Fruit fly (Drosophila melanogaster) whole organism, embryonic: ENCODE results near the gene CG13309.

Source experiments
- B-H1 ChIP-seq: fragments of 200-800 bp; sonication (Bioruptor generic); IDR thresholded peaks from 3 replicates; pipeline ENCODE4 v1.3.6; 2022; ENCODE audit warnings: missing biosample characterization, missing genetic modification characterization
- BEAF-32 ChIP-seq: fragments of 200-800 bp; sonication (Bioruptor generic); optimal IDR thresholded peaks from 3 replicates; lab custom pipeline; 2017; ENCODE audit warnings: missing biosample characterization, missing genetic modification characterization, mild to moderate bottlenecking, moderate library complexity, missing genetic modification reagents
- CG10431 ChIP-seq: fragments of 200-800 bp; sonication (Bioruptor generic); optimal IDR thresholded peaks from 3 replicates; lab custom pipeline; 2018; ENCODE audit warnings: missing biosample characterization, mild to moderate bottlenecking, missing genetic modification characterization
- CG12391 ChIP-seq: fragments of 200-800 bp; sonication (Bioruptor generic); optimal IDR thresholded peaks from 3 replicates; lab custom pipeline; 2018; ENCODE audit warnings: missing biosample characterization, mild to moderate bottlenecking, missing genetic modification characterization, moderate library complexity
- CG12744 ChIP-seq: fragments of 200-800 bp; sonication (Bioruptor generic); optimal IDR thresholded peaks from 2 replicates; lab custom pipeline; 2016; ENCODE audit warnings: missing biosample characterization, missing genetic modification characterization
- CG13296 ChIP-seq: fragments of 200-800 bp; sonication (Bioruptor generic); optimal IDR thresholded peaks from 3 replicates; lab custom pipeline; 2018; ENCODE audit warnings: missing biosample characterization, mild to moderate bottlenecking, missing genetic modification characterization
- CG14860 ChIP-seq: fragments of 200-800 bp; sonication (Bioruptor generic); IDR thresholded peaks from 3 replicates; pipeline ENCODE4 v1.3.6; 2022; ENCODE audit warnings: missing biosample characterization, missing genetic modification characterization; ENCODE audit not compliant: partially characterized antibody
- CG1603 ChIP-seq: fragments of 200-800 bp; sonication (Bioruptor generic); optimal IDR thresholded peaks from 2 replicates; lab custom pipeline; 2019; ENCODE audit warnings: missing biosample characterization, mild to moderate bottlenecking, missing genetic modification characterization, moderate library complexity
- CG16779 ChIP-seq: fragments of 200-800 bp; sonication (Bioruptor generic); IDR thresholded peaks from 2 replicates; pipeline ENCODE4 v1.3.6; 2022; ENCODE audit warnings: missing biosample characterization, missing genetic modification characterization
- CG17912 ChIP-seq: fragments of 200-800 bp; sonication (Bioruptor generic); optimal IDR thresholded peaks from 2 replicates; lab custom pipeline; 2018; ENCODE audit warnings: missing biosample characterization, mild to moderate bottlenecking, missing genetic modification characterization
- CG18599 ChIP-seq: fragments of 200-800 bp; sonication (Bioruptor generic); optimal IDR thresholded peaks from 3 replicates; lab custom pipeline; 2017; ENCODE audit warnings: missing biosample characterization, missing genetic modification characterization, mild to moderate bottlenecking, moderate library complexity, missing genetic modification reagents
- CG2678 ChIP-seq: fragments of 200-800 bp; sonication (Bioruptor generic); optimal IDR thresholded peaks from 3 replicates; lab custom pipeline; 2019; ENCODE audit warnings: missing biosample characterization, mild to moderate bottlenecking, missing genetic modification characterization, moderate library complexity
- CG2712 ChIP-seq: fragments of 200-800 bp; optimal IDR thresholded peaks from 3 replicates; lab custom pipeline; 2019; ENCODE audit warnings: missing biosample characterization, mild to moderate bottlenecking, missing genetic modification characterization, moderate library complexity
- CG31441 ChIP-seq: fragments of 200-800 bp; sonication (Bioruptor generic); IDR thresholded peaks from 2 replicates; pipeline ENCODE4 v1.3.6; 2022; ENCODE audit warnings: missing biosample characterization, missing genetic modification characterization
- CG34376 ChIP-seq: fragments of 200-800 bp; sonication (Bioruptor generic); optimal IDR thresholded peaks from 2 replicates; lab custom pipeline; 2018; ENCODE audit warnings: missing biosample characterization, mild to moderate bottlenecking, missing genetic modification characterization
- CG42726 ChIP-seq: fragments of 200-800 bp; sonication (Bioruptor generic); IDR thresholded peaks from 2 replicates; pipeline ENCODE4 v1.3.6; 2022; ENCODE audit warnings: missing biosample characterization, missing genetic modification characterization; ENCODE audit not compliant: partially characterized antibody
- CG4854 ChIP-seq: fragments of 200-800 bp; sonication (Bioruptor generic); optimal IDR thresholded peaks from 2 replicates; lab custom pipeline; 2016; ENCODE audit warnings: missing biosample characterization, missing genetic modification characterization, inconsistent platforms
- CG6175 ChIP-seq: fragments of 200-800 bp; sonication (Bioruptor generic); IDR thresholded peaks from 3 replicates; pipeline ENCODE4 v1.3.6; 2022; ENCODE audit warnings: missing biosample characterization, missing genetic modification characterization
- CG6254 ChIP-seq: fragments of 200-800 bp; sonication (Bioruptor generic); optimal IDR thresholded peaks from 3 replicates; lab custom pipeline; 2017; ENCODE audit warnings: mild to moderate bottlenecking, missing biosample characterization, missing genetic modification reagents, missing genetic modification characterization
- CG6854 ChIP-seq: fragments of 200-800 bp; sonication (Bioruptor generic); optimal IDR thresholded peaks from 3 replicates; lab custom pipeline; 2017; ENCODE audit warnings: missing biosample characterization, mild to moderate bottlenecking, missing genetic modification characterization
- CG7745 ChIP-seq: fragments of 200-800 bp; sonication (Bioruptor generic); optimal IDR thresholded peaks from 2 replicates; lab custom pipeline; 2018; ENCODE audit warnings: missing biosample characterization, mild to moderate bottlenecking, missing genetic modification characterization, moderate library complexity
- Fer1 ChIP-seq: fragments of 200-800 bp; sonication (Bioruptor generic); optimal IDR thresholded peaks from 2 replicates; lab custom pipeline; 2017; ENCODE audit warnings: missing biosample characterization, mild to moderate bottlenecking, missing genetic modification characterization
- GATAe ChIP-seq: fragments of 200-800 bp; sonication (Bioruptor generic); conservative IDR thresholded peaks from 2 replicates; pipeline ENCODE4 v1.3.6; 2022; ENCODE audit warnings: missing biosample characterization, missing genetic modification characterization
- HHEX ChIP-seq: fragments of 200-800 bp; sonication (Bioruptor generic); optimal IDR thresholded peaks from 3 replicates; lab custom pipeline; 2017; ENCODE audit warnings: missing biosample characterization, mild to moderate bottlenecking, missing genetic modification characterization, missing genetic modification reagents
- HLHmδ ChIP-seq: fragments of 200-800 bp; sonication (Bioruptor generic); optimal IDR thresholded peaks from 2 replicates; lab custom pipeline; 2018; ENCODE audit warnings: missing biosample characterization, mild to moderate bottlenecking, missing genetic modification characterization, moderate library complexity
- Jarid2 ChIP-seq: fragments of 200-800 bp; sonication (Bioruptor generic); optimal IDR thresholded peaks from 3 replicates; lab custom pipeline; 2017; ENCODE audit warnings: mild to moderate bottlenecking, missing biosample characterization, missing genetic modification reagents, missing genetic modification characterization
- MTF-1 ChIP-seq: fragments of 200-800 bp; sonication (Bioruptor generic); optimal IDR thresholded peaks from 2 replicates; lab custom pipeline; 2018; ENCODE audit warnings: missing biosample characterization, mild to moderate bottlenecking, missing genetic modification characterization, borderline replicate concordance
- Meics ChIP-seq: fragments of 200-800 bp; sonication (Bioruptor generic); optimal IDR thresholded peaks from 2 replicates; lab custom pipeline; 2017; ENCODE audit warnings: missing biosample characterization, mild to moderate bottlenecking, missing genetic modification characterization
- Pdp1 ChIP-seq, 2 experiments: fragments of 200-800 bp; sonication (Bioruptor generic); optimal IDR thresholded peaks; 3 replicates each; lab custom pipeline; 2016; ENCODE audit warnings: missing biosample characterization in 2 of 2, missing genetic modification characterization in 2 of 2, mild to moderate bottlenecking in 1 of 2, moderate library complexity in 1 of 2
- chinmo ChIP-seq: fragments of 200-800 bp; sonication (Bioruptor generic); IDR thresholded peaks from 4 replicates; pipeline ENCODE4 v1.3.6; 2022; ENCODE audit warnings: missing biosample characterization, missing genetic modification characterization; ENCODE audit not compliant: partially characterized antibody
- fd3F ChIP-seq: fragments of 200-800 bp; sonication (Bioruptor generic); optimal IDR thresholded peaks from 2 replicates; lab custom pipeline; 2018; ENCODE audit warnings: missing biosample characterization, mild to moderate bottlenecking, missing genetic modification characterization, moderate library complexity
- her ChIP-seq: fragments of 200-800 bp; sonication (Bioruptor generic); optimal IDR thresholded peaks from 2 replicates; lab custom pipeline; 2016; ENCODE audit warnings: missing biosample characterization, missing genetic modification characterization
- kah ChIP-seq: fragments of 200-800 bp; sonication (Bioruptor generic); optimal IDR thresholded peaks from 2 replicates; lab custom pipeline; 2018; ENCODE audit warnings: missing biosample characterization, mild to moderate bottlenecking, missing genetic modification characterization
- knrl ChIP-seq: fragments of 200-800 bp; sonication (Bioruptor generic); IDR thresholded peaks from 3 replicates; pipeline ENCODE4 v1.3.6; 2022; ENCODE audit warnings: missing biosample characterization, missing genetic modification characterization; ENCODE audit not compliant: partially characterized antibody
- nmo ChIP-seq: fragments of 200-800 bp; sonication (Bioruptor generic); optimal IDR thresholded peaks from 2 replicates; lab custom pipeline; 2018; ENCODE audit warnings: missing biosample characterization, mild to moderate bottlenecking, missing genetic modification characterization, moderate library complexity
- otp ChIP-seq: fragments of 200-800 bp; sonication (Bioruptor generic); IDR thresholded peaks from 3 replicates; pipeline ENCODE4, ENCODE4 v1.3.6; 2022; ENCODE audit warnings: missing biosample characterization, missing genetic modification characterization
- pan ChIP-seq, 4 experiments: fragments of >200 bp in 3 of 4; fragments of 200-800 bp in 1 of 4; sonication (Bioruptor generic) in 1 of 4; optimal IDR thresholded peaks in 3 of 4; IDR thresholded peaks in 1 of 4; 2 replicates each; pipeline versions ENCODE4 v1.3.6 to Lab custom; 2017 to 2022; ENCODE audit warnings: missing biosample characterization in 2 of 4, missing genetic modification characterization in 2 of 4, mixed read lengths in 1 of 4
- salm ChIP-seq: fragments of 200-800 bp; sonication (Bioruptor generic); optimal IDR thresholded peaks from 2 replicates; lab custom pipeline; 2018; ENCODE audit warnings: missing biosample characterization, mild to moderate bottlenecking, missing genetic modification characterization
- sd ChIP-seq: fragments of 200-800 bp; sonication (Bioruptor generic); optimal IDR thresholded peaks from 3 replicates; lab custom pipeline; 2018; ENCODE audit warnings: missing biosample characterization, mild to moderate bottlenecking, missing genetic modification characterization, moderate library complexity
- seq ChIP-seq: fragments of 200-800 bp; sonication (Bioruptor generic); IDR thresholded peaks from 2 replicates; pipeline ENCODE4 v1.3.6; 2022; ENCODE audit warnings: missing biosample characterization, missing genetic modification characterization
- sob ChIP-seq: fragments of 200-800 bp; sonication (Bioruptor generic); IDR thresholded peaks from 2 replicates; pipeline ENCODE4 v1.3.6; 2022; ENCODE audit warnings: missing biosample characterization, missing genetic modification characterization
- tll ChIP-seq, 2 experiments: fragments of 200-800 bp in 1 of 2; fragments of >200 bp in 1 of 2; sonication (Bioruptor generic) in 1 of 2; optimal IDR thresholded peaks; 2 replicates each; lab custom pipeline; 2017 to 2019; ENCODE audit warnings: missing biosample characterization in 2 of 2, missing genetic modification characterization in 2 of 2, mild to moderate bottlenecking in 1 of 2, moderate library complexity in 1 of 2
- trem ChIP-seq: fragments of 200-800 bp; optimal IDR thresholded peaks from 3 replicates; lab custom pipeline; 2019; ENCODE audit warnings: missing biosample characterization, mild to moderate bottlenecking, missing genetic modification characterization, moderate library complexity
- zf30C ChIP-seq: fragments of 200-800 bp; sonication (Bioruptor generic); optimal IDR thresholded peaks from 3 replicates; lab custom pipeline; 2018; ENCODE audit warnings: missing biosample characterization, mild to moderate bottlenecking, missing genetic modification characterization
- zfh1 ChIP-seq: fragments of 200-800 bp; sonication (Bioruptor generic); IDR thresholded peaks from 3 replicates; pipeline ENCODE4 v1.3.6; 2022; ENCODE audit warnings: missing biosample characterization, missing genetic modification characterization

Gene CG13309

DNA sequence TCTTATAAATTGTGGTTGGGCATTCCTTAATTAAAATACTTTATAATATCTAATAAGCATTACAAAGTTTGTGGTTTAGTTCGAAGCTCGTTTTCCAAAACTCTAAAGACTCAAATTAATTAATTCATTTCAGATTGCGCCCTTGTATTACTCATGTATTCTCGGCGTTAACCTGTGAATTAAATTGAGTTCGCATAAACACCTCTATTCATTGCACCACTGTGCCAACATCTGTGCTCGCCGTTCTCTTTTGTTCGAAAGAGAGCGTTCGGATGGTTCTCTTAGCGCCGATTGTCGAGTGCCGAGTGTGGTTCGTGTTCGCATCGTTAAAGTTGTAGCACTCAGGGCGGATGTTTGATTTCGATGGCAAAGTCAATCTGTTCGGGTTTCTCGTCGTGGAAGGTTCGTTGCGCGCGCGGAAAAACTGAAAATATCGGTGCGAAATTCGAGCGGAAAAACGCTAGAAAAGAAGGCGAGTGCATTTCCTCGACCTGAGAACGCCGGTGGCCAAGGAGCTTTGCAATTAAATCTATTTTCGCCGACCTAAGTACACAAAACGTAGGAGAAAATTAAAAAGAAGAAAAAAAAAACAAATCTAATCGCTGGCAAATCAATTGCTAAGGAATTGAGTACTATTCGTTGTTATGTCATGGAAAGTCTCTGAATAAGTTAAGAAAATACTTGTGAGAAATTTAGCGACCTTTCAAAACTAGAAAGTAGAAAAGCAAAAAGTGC is 17.1 kb downstream of the CG13309 start, which contains the start of gene dally (continued):
- TF ChIP-seq pan (optimal IDR thresholded peaks at IDR 0.05; lab: Kevin White, UChicago) (no peak), pan (GFP tag; optimal IDR thresholded peaks at IDR 0.05 in 1 of 2, IDR thresholded peaks at IDR 0.05 in 1 of 2) (peak in 1 of 2 experiments; percentile 64), CG6175 (GFP tag; lab: Robert Waterston, UW) (peak; percentile 64; the same call in 2 of the 3 replicates), CG14860 (GFP tag; lab: Robert Waterston, UW) (0 out of 3 replicates have a peak, but pooled peaks have one; percentile 30), CG6254 (GFP tag; lab: Kevin White, UChicago) (peak; percentile 55), CG42726 (GFP tag; lab: Robert Waterston, UW) (peak; percentile 85), CG2712 (peak; percentile 37), Pdp1 (GFP tag; optimal IDR thresholded peaks at IDR 0.05; lab: Kevin White, UChicago) (peak in 1 of 2 experiments; percentile 53), CG12391 (tag; lab: Kevin White, UChicago) (no peak), CG4854 (no peak), nmo (GFP tag; lab: Kevin White, UChicago) (no peak), CG13296 (GFP tag; lab: Kevin White, UChicago) (peak; percentile 31), HLHmδ (GFP tag; lab: Kevin White, UChicago) (peak; percentile 88), CG16779 (GFP tag; lab: Robert Waterston, UW) (0 out of 2 replicates have a peak, but pooled peaks have one; percentile 20), BEAF-32 (GFP tag; lab: Kevin White, UChicago) (peak; percentile 19), zfh1 (peak; percentile 57; the same call in 2 of the 3 replicates), CG7745 (no peak), sob (peak; percentile 40; the same call in 1 of the 2 replicates), otp (GFP tag; lab: Robert Waterston, UW) (peak; percentile 45; the same call in 2 of the 3 replicates), CG31441 (peak; percentile 20; the same call in 1 of the 2 replicates), HHEX (GFP tag; lab: Kevin White, UChicago) (peak; percentile 42), her (GFP tag; lab: Kevin White, UChicago) (peak; percentile 31), Fer1 (GFP tag; lab: Kevin White, UChicago) (peak; percentile 15), GATAe (GFP tag; lab: Robert Waterston, UW) (no peak), CG6854 (GFP tag; lab: Kevin White, UChicago) (no peak), trem (peak; percentile 8), CG2678 (peak; percentile 19), seq (peak; percentile 48; the same call in 1 of the 2 replicates), Jarid2 (GFP tag; lab: Kevin White, UChicago) (peak; percentile 99), sd (tag; lab: Kevin White, UChicago) (peak; percentile 34), Meics (peak; percentile 2), kah (peak; percentile 20), MTF-1 (peak; percentile 72), knrl (GFP tag; lab: Robert Waterston, UW) (peak; percentile 48; the same call in 1 of the 3 replicates), zf30C (no peak), CG10431 (GFP tag; lab: Kevin White, UChicago) (no peak), salm (peak; percentile 25), B-H1 (no peak; the same call in 2 of the 3 replicates), CG1603 (tag; lab: Kevin White, UChicago) (peak; percentile 16), CG34376 (GFP tag; lab: Kevin White, UChicago) (peak; percentile 28), CG12744 (GFP tag; lab: Kevin White, UChicago) (peak; percentile 36), fd3F (GFP tag; lab: Kevin White, UChicago) (no peak), CG17912 (peak; percentile 31), tll (GFP tag; optimal IDR thresholded peaks at IDR 0.05; lab: Kevin White, UChicago) (peak in 1 of 2 experiments; percentile 87), CG18599 (GFP tag; lab: Kevin White, UChicago) (peak; percentile 45), chinmo (peak; percentile 88)
